Worm (Caenorhabditis elegans) whole organism, L2 larva: ENCODE data around the gene C18D11.1.

Experiments used
- nhr-21 ChIP-seq: fragments of 150-350 bp; optimal IDR thresholded peaks from 2 replicates; lab custom pipeline; 2014; ENCODE audit warnings: missing biosample characterization, missing genetic modification characterization
- nhr-25 ChIP-seq: fragments of 150-350 bp; sonication (generic microtip); optimal IDR thresholded peaks from 3 replicates; lab custom pipeline; 2014; ENCODE audit warnings: missing biosample characterization, missing genetic modification characterization
- ztf-4 ChIP-seq: fragments of 150-350 bp; optimal IDR thresholded peaks from 2 replicates; lab custom pipeline; 2014; ENCODE audit warnings: missing biosample characterization, missing genetic modification characterization

DNA sequence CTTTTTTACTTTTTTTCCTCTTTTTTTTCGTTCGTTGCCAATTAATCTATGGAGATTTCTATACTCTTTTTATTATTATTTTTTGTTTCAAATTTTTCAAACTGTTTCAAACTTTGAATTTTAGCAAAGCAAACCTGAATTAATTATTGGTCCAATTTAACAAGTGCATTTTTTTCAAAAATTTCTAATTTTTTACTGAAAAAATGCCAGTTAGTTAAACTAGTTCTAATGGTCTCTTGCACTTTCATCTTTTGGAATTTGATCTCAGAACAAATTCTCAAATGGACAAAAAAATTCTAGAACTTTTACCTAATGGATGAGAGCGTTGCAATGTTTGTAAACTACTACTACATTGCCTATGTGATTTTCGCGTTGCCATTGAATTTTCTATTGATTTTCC is 34.6 kb upstream of the C18D11.1 start, which contains the start of gene srd-74:
- TF ChIP-seq ztf-4 (tag; lab: Kevin White, UChicago) (no peak), nhr-21 (tag; lab: Kevin White, UChicago) (no peak), nhr-25 (tag; lab: Kevin White, UChicago) (no peak)
